Worm (Caenorhabditis elegans) whole organism, midembryonic: ENCODE measurements around the gene bud-13.

ENCODE experiments used
- T22C8.4 ChIP-seq: fragments of 200-800 bp; sonication (Bioruptor generic); IDR thresholded peaks from 2 replicates; pipeline ENCODE4 v1.3.6; 2022; ENCODE audit warnings: missing genetic modification characterization, missing compliant biosample characterization
- cog-1 ChIP-seq: sonication (generic microtip); optimal IDR thresholded peaks from 2 replicates; lab custom pipeline; 2016; ENCODE audit warnings: missing genetic modification characterization, missing compliant biosample characterization
- flt-1 ChIP-seq: fragments of 200-800 bp; sonication (Bioruptor generic); IDR thresholded peaks from 2 replicates; pipeline ENCODE4 v1.3.6; 2022; ENCODE audit warnings: missing genetic modification characterization, missing compliant biosample characterization
- klf-2 ChIP-seq: fragments of 200-800 bp; sonication (Bioruptor generic); conservative IDR thresholded peaks from 2 replicates; pipeline ENCODE4 v1.3.6; 2022; ENCODE audit warnings: missing genetic modification reagents, missing genetic modification characterization, missing compliant biosample characterization
- med-1 ChIP-seq: sonication (generic microtip); optimal IDR thresholded peaks from 2 replicates; lab custom pipeline; 2017; ENCODE audit warnings: missing genetic modification characterization, mild to moderate bottlenecking, missing compliant biosample characterization, antibody characterized with exemption, missing genetic modification reagents; ENCODE audit not compliant: insufficient read depth
- ref-1 ChIP-seq: fragments of 200-800 bp; sonication (Bioruptor generic); conservative IDR thresholded peaks from 2 replicates; pipeline ENCODE4 v1.3.6; 2022; ENCODE audit warnings: missing genetic modification reagents, missing genetic modification characterization, missing compliant biosample characterization
- tab-1 ChIP-seq: fragments of 200-800 bp; sonication (Bioruptor generic); IDR thresholded peaks from 2 replicates; pipeline ENCODE4 v1.3.6; 2022; ENCODE audit warnings: missing genetic modification characterization, missing compliant biosample characterization
- ztf-23 ChIP-seq: fragments of 200-800 bp; sonication (Bioruptor generic); IDR thresholded peaks from 2 replicates; pipeline ENCODE4 v1.3.6; 2022; ENCODE audit warnings: missing genetic modification reagents, missing genetic modification characterization, missing compliant biosample characterization
- ztf-29 ChIP-seq: fragments of 200-800 bp; sonication (Bioruptor generic); IDR thresholded peaks from 2 replicates; pipeline ENCODE4 v1.3.6; 2022; ENCODE audit warnings: missing genetic modification reagents, missing genetic modification characterization, missing compliant biosample characterization

The bud-13 gene

DNA sequence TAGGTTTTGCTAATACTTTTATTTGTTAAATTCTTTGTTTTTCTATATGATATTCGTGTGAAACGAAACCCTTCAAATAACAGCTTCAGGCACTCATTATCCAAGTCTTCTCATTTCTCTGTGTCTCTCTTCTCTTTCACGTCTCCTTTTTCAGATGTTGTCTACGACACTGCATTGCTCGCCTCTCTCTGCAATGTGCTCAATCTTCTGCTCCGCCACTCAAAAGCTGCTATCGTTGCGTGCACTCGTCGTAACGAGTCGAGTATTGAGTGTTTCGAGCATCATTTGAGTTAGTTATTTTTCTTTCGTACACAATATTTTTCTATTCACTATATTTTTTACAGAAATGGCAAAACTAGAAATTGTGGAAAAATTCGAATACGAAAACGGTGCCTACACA lies 5.6 kb upstream of the bud-13 start:
- TF ChIP-seq ztf-29 (GFP tag; lab: Robert Waterston, UW) (no peak), med-1 (GFP tag; lab: Kevin White, UChicago) (no peak), ref-1 (GFP tag; lab: Robert Waterston, UW) (no peak), T22C8.4 (GFP tag; lab: Robert Waterston, UW) (no peak), klf-2 (no peak), cog-1 (tag; lab: Kevin White, UChicago) (no peak), ztf-23 (GFP tag; lab: Robert Waterston, UW) (no peak), flt-1 (GFP tag; lab: Robert Waterston, UW) (no peak), tab-1 (GFP tag; lab: Robert Waterston, UW) (no peak)

ce11 chrIII:8971255-8972020 lies 3.9 kb upstream of the bud-13 start, which contains the start of the genes eif-3.D and R08D7.4:
eif-3.D (minus strand) TSS chrIII:8971578.
R08D7.4 (plus strand) TSS chrIII:8971892.
- peak; percentile 54 for TF ChIP-seq med-1 (GFP tag; lab: Kevin White, UChicago)
- TF ChIP-seq klf-2, result no peak
- peak; percentile 57; the same call in 1 of the 2 replicates for TF ChIP-seq tab-1 (GFP tag; lab: Robert Waterston, UW)
- no peak for TF ChIP-seq T22C8.4 (GFP tag; lab: Robert Waterston, UW)
- no peak for TF ChIP-seq cog-1 (tag; lab: Kevin White, UChicago)
- 0 out of 2 replicates have a peak, but pooled peaks have one; percentile 47 for TF ChIP-seq flt-1 (GFP tag; lab: Robert Waterston, UW)
- no peak for TF ChIP-seq ref-1 (GFP tag; lab: Robert Waterston, UW)
- no peak for TF ChIP-seq ztf-29 (GFP tag; lab: Robert Waterston, UW)
- peak; percentile 66; the same call in 1 of the 2 replicates for TF ChIP-seq ztf-23 (GFP tag; lab: Robert Waterston, UW)

DNA sequence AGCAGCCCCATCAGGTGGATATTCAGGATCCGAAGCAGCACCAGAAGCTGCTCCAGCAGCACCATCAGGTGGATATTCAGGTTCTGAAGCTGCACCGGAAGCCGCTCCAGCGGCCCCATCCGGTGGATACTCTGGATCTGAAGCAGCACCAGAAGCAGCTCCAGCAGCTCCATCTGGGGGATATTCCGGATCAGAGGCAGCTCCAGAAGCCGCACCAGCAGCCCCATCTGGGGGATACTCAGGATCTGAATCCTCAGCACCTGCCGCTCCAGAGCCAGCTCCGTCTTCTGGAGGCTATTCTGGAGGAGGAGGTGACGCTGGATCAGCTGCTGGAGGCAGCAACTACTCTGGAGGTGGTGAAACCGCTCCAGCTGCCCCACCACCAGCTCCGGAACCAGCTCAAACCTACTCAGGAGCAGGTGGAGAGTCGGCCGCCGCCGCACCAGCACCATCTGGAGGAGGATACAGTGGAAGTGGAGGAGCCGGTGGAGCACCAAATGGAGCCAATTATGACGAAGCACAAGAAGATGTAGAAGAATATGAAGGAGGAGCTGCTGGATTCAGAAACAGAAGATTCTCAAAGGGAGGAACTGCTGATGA lies 2.7 kb downstream of the bud-13 start:
- TF ChIP-seq ztf-23 (GFP tag; lab: Robert Waterston, UW) (0 out of 2 replicates have a peak, but pooled peaks have one; percentile 55), cog-1 (tag; lab: Kevin White, UChicago) (no peak)

ce11 chrIII:8962475-8962874 lies 5.1 kb downstream of the bud-13 start:
- TF ChIP-seq klf-2, result no peak
- no peak for TF ChIP-seq flt-1 (GFP tag; lab: Robert Waterston, UW)
- TF ChIP-seq ztf-23 (GFP tag; lab: Robert Waterston, UW), result no peak
- TF ChIP-seq ref-1 (GFP tag; lab: Robert Waterston, UW), result no peak
- no peak for TF ChIP-seq cog-1 (tag; lab: Kevin White, UChicago)
- no peak for TF ChIP-seq T22C8.4 (GFP tag; lab: Robert Waterston, UW)
- no peak for TF ChIP-seq ztf-29 (GFP tag; lab: Robert Waterston, UW)
- TF ChIP-seq med-1 (GFP tag; lab: Kevin White, UChicago), result no peak
- TF ChIP-seq tab-1 (GFP tag; lab: Robert Waterston, UW), result no peak

ce11 chrIII:8961993-8962392 lies 5.5 kb downstream of the bud-13 start, which contains the start of gene grl-25:
grl-25 (plus strand) TSS chrIII:8962293.
- TF ChIP-seq tab-1 (GFP tag; lab: Robert Waterston, UW) (no peak), T22C8.4 (GFP tag; lab: Robert Waterston, UW) (no peak), ref-1 (GFP tag; lab: Robert Waterston, UW) (no peak), flt-1 (GFP tag; lab: Robert Waterston, UW) (no peak), ztf-23 (GFP tag; lab: Robert Waterston, UW) (no peak), med-1 (GFP tag; lab: Kevin White, UChicago) (no peak), klf-2 (no peak), cog-1 (tag; lab: Kevin White, UChicago) (no peak), ztf-29 (GFP tag; lab: Robert Waterston, UW) (no peak)

ce11 chrIII:8960664-8961063 lies 6.9 kb downstream of the bud-13 start, which contains the start of gene ZK643.6:
ZK643.6 (minus strand) TSS chrIII:8960764.
- TF ChIP-seq tab-1 (GFP tag; lab: Robert Waterston, UW), result no peak
- TF ChIP-seq klf-2, result no peak
- TF ChIP-seq cog-1 (tag; lab: Kevin White, UChicago), result no peak
- no peak for TF ChIP-seq ztf-29 (GFP tag; lab: Robert Waterston, UW)
- no peak for TF ChIP-seq med-1 (GFP tag; lab: Kevin White, UChicago)
- TF ChIP-seq flt-1 (GFP tag; lab: Robert Waterston, UW), result no peak
- no peak for TF ChIP-seq T22C8.4 (GFP tag; lab: Robert Waterston, UW)
- no peak for TF ChIP-seq ztf-23 (GFP tag; lab: Robert Waterston, UW)
- no peak for TF ChIP-seq ref-1 (GFP tag; lab: Robert Waterston, UW)

ce11 chrIII:8956146-8956646 lies 11.3 kb downstream of the bud-13 start, which contains the start of the genes ZK643.5 and ZK643.2:
ZK643.5 (minus strand) TSS chrIII:8956196.
ZK643.2 (plus strand) TSS chrIII:8956540.
- peak; percentile 99 for TF ChIP-seq T22C8.4 (GFP tag; lab: Robert Waterston, UW)
- no peak for TF ChIP-seq ref-1 (GFP tag; lab: Robert Waterston, UW)
- TF ChIP-seq med-1 (GFP tag; lab: Kevin White, UChicago), result no peak

- TF ChIP-seq med-1 (GFP tag; lab: Kevin White, UChicago) (no peak), flt-1 (GFP tag; lab: Robert Waterston, UW) (no peak)
Measured at ce11 chrIII:8955536-8955935, 12.0 kb downstream of the bud-13 start.

- no peak for TF ChIP-seq tab-1 (GFP tag; lab: Robert Waterston, UW)
- TF ChIP-seq ref-1 (GFP tag; lab: Robert Waterston, UW), result no peak
- no peak for TF ChIP-seq flt-1 (GFP tag; lab: Robert Waterston, UW)
- TF ChIP-seq ztf-23 (GFP tag; lab: Robert Waterston, UW), result no peak
- TF ChIP-seq klf-2, result no peak
- TF ChIP-seq cog-1 (tag; lab: Kevin White, UChicago), result no peak
- TF ChIP-seq ztf-29 (GFP tag; lab: Robert Waterston, UW), result no peak
- no peak for TF ChIP-seq med-1 (GFP tag; lab: Kevin White, UChicago)
- TF ChIP-seq T22C8.4 (GFP tag; lab: Robert Waterston, UW), result no peak
Measured at ce11 chrIII:8949147-8949546, 18.4 kb downstream of the bud-13 start.
